Fruit fly (Drosophila melanogaster) S2 (cell line): ENCODE data around the gene CG7655.

ENCODE experiments used
- CG8478 ChIP-seq: fragments of >200 bp; optimal IDR thresholded peaks from 2 replicates; lab custom pipeline; 2018
- CTCF ChIP-seq, 2 experiments: fragments of >200 bp; optimal IDR thresholded peaks; 2 replicates each; lab custom pipeline; 2018

dm6 chr3R:17667279-17667678 is 15.2 kb upstream of the CG7655 start, which contains the start of gene CG45045:
- TF ChIP-seq CG8478 (lab: Kevin White, UChicago) = no peak
- TF ChIP-seq CTCF (optimal IDR thresholded peaks at IDR 0.05; lab: Kevin White, UChicago) = no peak
